Worm (Caenorhabditis elegans): ENCODE data around the gene F56D6.19.

DNA sequence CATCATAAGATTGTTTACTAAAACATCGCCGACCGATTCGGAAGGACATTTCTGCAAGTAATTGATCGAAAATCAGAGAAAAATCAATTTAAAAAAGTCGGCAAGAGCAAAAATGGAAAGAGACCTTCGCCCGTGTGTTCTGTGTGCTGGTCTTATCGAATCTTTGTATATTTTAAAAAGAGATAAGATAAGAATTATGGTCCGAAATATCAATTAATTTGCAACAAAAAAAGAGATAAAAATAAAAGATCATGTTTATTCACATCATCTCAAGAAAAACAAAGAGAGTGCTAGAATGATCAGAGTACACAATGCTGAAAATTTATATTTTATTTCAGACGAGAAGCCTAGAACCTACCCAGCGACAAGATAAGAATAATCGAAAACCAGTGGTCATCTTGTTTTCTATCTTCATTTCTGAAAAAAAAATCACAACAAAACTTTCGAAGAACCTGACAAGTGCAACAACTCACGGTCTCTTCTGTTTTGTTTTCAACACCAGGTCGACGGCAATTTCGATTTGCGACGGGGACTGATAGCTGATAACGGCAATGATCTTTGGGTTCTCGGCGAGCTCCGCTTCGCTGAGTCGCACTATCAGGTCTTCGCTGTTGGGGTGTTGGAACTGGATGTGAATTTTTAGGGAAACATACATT is 36.2 kb upstream of the F56D6.19 start, which contains the start of gene F37C4.6:
- no peak for TF ChIP-seq dao-5 (tag; optimal IDR thresholded peaks at IDR 0.05)
- TF ChIP-seq W03F9.2 (tag; optimal IDR thresholded peaks at IDR 0.05) = no peak
- TF ChIP-seq him-1 (tag; optimal IDR thresholded peaks at IDR 0.05) = no peak
